Worm (Caenorhabditis elegans) whole organism, late embryonic: ENCODE measurements around the gene W03G11.3.

Experiments
- C08G9.2 ChIP-seq: sonication (generic microtip); optimal IDR thresholded peaks from 2 replicates; lab custom pipeline; 2016; ENCODE audit warnings: mild to moderate bottlenecking, missing genetic modification characterization, moderate library complexity, missing compliant biosample characterization
- F13H6.1 ChIP-seq: sonication (generic microtip); optimal IDR thresholded peaks from 2 replicates; lab custom pipeline; 2016; ENCODE audit warnings: missing genetic modification characterization, missing compliant biosample characterization
- K02D7.2 ChIP-seq: sonication (generic microtip); optimal IDR thresholded peaks from 2 replicates; lab custom pipeline; 2017; ENCODE audit warnings: mild to moderate bottlenecking, missing genetic modification characterization, missing compliant biosample characterization
- K09A11.1 ChIP-seq: sonication (generic microtip); optimal IDR thresholded peaks from 2 replicates; lab custom pipeline; 2017; ENCODE audit warnings: antibody characterized with exemption, mild to moderate bottlenecking, missing genetic modification characterization, missing compliant biosample characterization; ENCODE audit not compliant: insufficient read depth
- T23F11.4 ChIP-seq: fragments of 200-800 bp; sonication (Bioruptor generic); optimal IDR thresholded peaks from 2 replicates; lab custom pipeline; 2018; ENCODE audit warnings: mild to moderate bottlenecking, missing genetic modification characterization, missing compliant biosample characterization
- Y22D7AL.16 ChIP-seq: sonication (generic microtip); optimal IDR thresholded peaks from 2 replicates; lab custom pipeline; 2016; ENCODE audit warnings: missing genetic modification characterization, missing compliant biosample characterization
- ama-1 ChIP-seq: fragments of 150-350 bp; optimal IDR thresholded peaks from 2 replicates; lab custom pipeline; 2014
- ceh-14 ChIP-seq: sonication (generic microtip); optimal IDR thresholded peaks from 2 replicates; lab custom pipeline; 2016; ENCODE audit warnings: missing genotype, missing genetic modification characterization, missing compliant biosample characterization
- ceh-18 ChIP-seq: sonication (generic microtip); optimal IDR thresholded peaks from 2 replicates; lab custom pipeline; 2016; ENCODE audit warnings: missing genetic modification characterization, missing compliant biosample characterization
- ceh-2 ChIP-seq: sonication (generic microtip); optimal IDR thresholded peaks from 2 replicates; lab custom pipeline; 2016; ENCODE audit warnings: missing genotype, missing genetic modification characterization, missing compliant biosample characterization
- ceh-31 ChIP-seq: sonication (generic microtip); optimal IDR thresholded peaks from 2 replicates; lab custom pipeline; 2016; ENCODE audit warnings: missing genetic modification characterization, missing compliant biosample characterization
- ceh-34 ChIP-seq: sonication (generic microtip); optimal IDR thresholded peaks from 2 replicates; lab custom pipeline; 2016; ENCODE audit warnings: mild to moderate bottlenecking, missing genetic modification characterization, missing compliant biosample characterization
- ceh-6 ChIP-seq: fragments of 200-800 bp; sonication (Bioruptor generic); optimal IDR thresholded peaks from 2 replicates; lab custom pipeline; 2018; ENCODE audit warnings: mild to moderate bottlenecking, missing genetic modification characterization, missing compliant biosample characterization
- ceh-9 ChIP-seq: sonication (generic microtip); optimal IDR thresholded peaks from 2 replicates; lab custom pipeline; 2016; ENCODE audit warnings: mild to moderate bottlenecking, missing genetic modification characterization, inconsistent platforms, missing compliant biosample characterization
- che-1 ChIP-seq: sonication (generic microtip); optimal IDR thresholded peaks from 2 replicates; lab custom pipeline; 2016; ENCODE audit warnings: mild to moderate bottlenecking, missing genetic modification characterization, missing compliant biosample characterization
- dmd-4 ChIP-seq: sonication (generic microtip); optimal IDR thresholded peaks from 2 replicates; lab custom pipeline; 2016; ENCODE audit warnings: borderline replicate concordance, missing genetic modification characterization, missing compliant biosample characterization
- elt-2 ChIP-seq: sonication (generic microtip); optimal IDR thresholded peaks from 2 replicates; lab custom pipeline; 2016; ENCODE audit warnings: missing genetic modification reagents, missing genetic modification characterization, missing compliant biosample characterization
- elt-4 ChIP-seq: sonication (generic microtip); optimal IDR thresholded peaks from 2 replicates; lab custom pipeline; 2016; ENCODE audit warnings: missing genetic modification characterization, missing compliant biosample characterization
- eyg-1 ChIP-seq: sonication (generic microtip); optimal IDR thresholded peaks from 2 replicates; lab custom pipeline; 2016; ENCODE audit warnings: missing genotype, missing genetic modification characterization, missing compliant biosample characterization
- fax-1 ChIP-seq: sonication (generic microtip); optimal IDR thresholded peaks from 2 replicates; lab custom pipeline; 2016; ENCODE audit warnings: missing genotype, missing genetic modification characterization, missing compliant biosample characterization
- fkh-10 ChIP-seq: fragments of 150-350 bp; optimal IDR thresholded peaks from 2 replicates; lab custom pipeline; 2014; ENCODE audit warnings: missing biosample characterization, missing genetic modification reagents, missing genetic modification characterization
- gmeb-2 ChIP-seq: sonication (generic microtip); optimal IDR thresholded peaks from 2 replicates; lab custom pipeline; 2016; ENCODE audit warnings: missing genetic modification characterization, inconsistent platforms, missing compliant biosample characterization
- hlh-30 ChIP-seq: sonication (generic microtip); optimal IDR thresholded peaks from 2 replicates; lab custom pipeline; 2017; ENCODE audit warnings: antibody characterized with exemption, missing genetic modification characterization, missing compliant biosample characterization; ENCODE audit not compliant: insufficient read depth
- hlh-8 ChIP-seq: sonication (generic microtip); optimal IDR thresholded peaks from 2 replicates; lab custom pipeline; 2016; ENCODE audit warnings: missing genotype, missing genetic modification characterization, missing compliant biosample characterization
- lin-11 ChIP-seq: fragments of 200-800 bp; sonication (Bioruptor generic); optimal IDR thresholded peaks from 2 replicates; lab custom pipeline; 2018; ENCODE audit warnings: mild to moderate bottlenecking, missing genetic modification characterization, missing compliant biosample characterization
- nfya-1 ChIP-seq: sonication (generic microtip); optimal IDR thresholded peaks from 2 replicates; lab custom pipeline; 2017; ENCODE audit warnings: missing genetic modification characterization, mild to moderate bottlenecking, missing compliant biosample characterization, antibody characterized with exemption, moderate library complexity
- pha-4 ChIP-seq: fragments of 150-350 bp; optimal IDR thresholded peaks from 2 replicates; lab custom pipeline; 2018; ENCODE audit warnings: missing biosample characterization, missing genetic modification reagents, missing genetic modification characterization
- pqm-1 ChIP-seq: sonication (generic microtip); optimal IDR thresholded peaks from 2 replicates; lab custom pipeline; 2016; ENCODE audit warnings: missing genetic modification characterization, missing compliant biosample characterization
- rnt-1 ChIP-seq: sonication (generic microtip); optimal IDR thresholded peaks from 2 replicates; lab custom pipeline; 2016; ENCODE audit warnings: missing genetic modification characterization, missing compliant biosample characterization
- sox-2 ChIP-seq: fragments of 200-800 bp; sonication (Bioruptor generic); IDR thresholded peaks from 2 replicates; pipeline ENCODE4 v1.3.6; 2022; ENCODE audit warnings: missing genetic modification reagents, missing genetic modification characterization, missing compliant biosample characterization
- tbx-2 ChIP-seq: sonication (generic microtip); optimal IDR thresholded peaks from 2 replicates; lab custom pipeline; 2016; ENCODE audit warnings: missing genetic modification characterization, missing compliant biosample characterization
- ttx-3 ChIP-seq: sonication (generic microtip); optimal IDR thresholded peaks from 2 replicates; lab custom pipeline; 2016; ENCODE audit warnings: missing genetic modification reagents, missing genetic modification characterization, missing compliant biosample characterization
- unc-3 ChIP-seq, 2 experiments: fragments of 200-800 bp in 1 of 2; sonication (Bioruptor generic) in 1 of 2; sonication (generic microtip) in 1 of 2; conservative IDR thresholded peaks in 1 of 2; optimal IDR thresholded peaks in 1 of 2; 2 replicates each; pipeline versions ENCODE4 v1.3.6 to Lab custom; 2016 to 2022; ENCODE audit warnings: missing compliant biosample characterization in 2 of 2, missing genetic modification characterization in 2 of 2, missing genetic modification reagents in 1 of 2
- unc-42 ChIP-seq: sonication (generic microtip); optimal IDR thresholded peaks from 2 replicates; lab custom pipeline; 2016; ENCODE audit warnings: missing genotype, missing genetic modification characterization, missing compliant biosample characterization
- ztf-16 ChIP-seq: sonication (generic microtip); optimal IDR thresholded peaks from 2 replicates; lab custom pipeline; 2017; ENCODE audit warnings: missing genetic modification characterization, missing compliant biosample characterization

W03G11.3 gene

DNA sequence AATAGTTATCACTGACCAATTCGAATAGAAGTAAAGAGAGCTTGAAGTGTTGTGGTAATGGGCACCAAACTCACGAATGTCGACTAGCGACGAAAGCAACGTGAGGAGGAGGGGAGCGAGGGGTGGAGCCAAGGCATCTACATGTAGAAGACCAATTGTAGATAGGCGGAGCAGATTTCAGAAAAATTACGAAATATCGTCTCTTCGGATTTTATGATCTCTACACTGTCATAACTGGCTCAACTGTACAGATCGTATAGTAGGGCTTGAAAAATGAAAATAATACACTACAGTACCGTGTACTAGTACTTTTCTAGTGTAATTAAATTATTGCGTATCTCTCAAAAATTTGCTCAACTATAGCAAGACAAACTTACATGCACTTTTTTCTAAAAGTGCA is 10.6 kb downstream of the W03G11.3 start, which contains the start of gene W03G11.4:
Gene W03G11.4 (minus strand): TSS at position 101 of the 400 bp plus-strand sequence.
- TF ChIP-seq pha-4, result no peak
- no peak for TF ChIP-seq lin-11 (tag; lab: Kevin White, UChicago)
- no peak for TF ChIP-seq ztf-16 (tag; lab: Kevin White, UChicago)
- no peak for TF ChIP-seq ama-1 (lab: Kevin White, UChicago)
- TF ChIP-seq rnt-1, result no peak
- no peak for TF ChIP-seq Y22D7AL.16 (tag; lab: Kevin White, UChicago)
- no peak for TF ChIP-seq hlh-30
- TF ChIP-seq elt-2, result no peak

- TF ChIP-seq dmd-4 (tag; lab: Kevin White, UChicago), result no peak
- no peak for TF ChIP-seq unc-3 (GFP tag; conservative IDR thresholded peaks at IDR 0.05; lab: Robert Waterston, UW)
- no peak for TF ChIP-seq unc-3 (tag; optimal IDR thresholded peaks at IDR 0.05; lab: Kevin White, UChicago)
- no peak for TF ChIP-seq ttx-3 (tag; lab: Kevin White, UChicago)
- no peak for TF ChIP-seq ceh-9 (tag; lab: Kevin White, UChicago)
- no peak for TF ChIP-seq tbx-2 (tag; lab: Kevin White, UChicago)
- no peak for TF ChIP-seq Y22D7AL.16 (tag; lab: Kevin White, UChicago)
- TF ChIP-seq fax-1 (tag; lab: Kevin White, UChicago), result no peak
- no peak for TF ChIP-seq che-1
- no peak for TF ChIP-seq elt-2
- TF ChIP-seq hlh-8, result no peak
- TF ChIP-seq eyg-1 (tag; lab: Kevin White, UChicago), result no peak
- TF ChIP-seq fkh-10 (GFP tag; lab: Kevin White, UChicago), result no peak
- no peak for TF ChIP-seq K09A11.1 (tag; lab: Kevin White, UChicago)
Measured at ce11 chrX:12092621-12093020, 11.0 kb downstream of the W03G11.3 start.

DNA sequence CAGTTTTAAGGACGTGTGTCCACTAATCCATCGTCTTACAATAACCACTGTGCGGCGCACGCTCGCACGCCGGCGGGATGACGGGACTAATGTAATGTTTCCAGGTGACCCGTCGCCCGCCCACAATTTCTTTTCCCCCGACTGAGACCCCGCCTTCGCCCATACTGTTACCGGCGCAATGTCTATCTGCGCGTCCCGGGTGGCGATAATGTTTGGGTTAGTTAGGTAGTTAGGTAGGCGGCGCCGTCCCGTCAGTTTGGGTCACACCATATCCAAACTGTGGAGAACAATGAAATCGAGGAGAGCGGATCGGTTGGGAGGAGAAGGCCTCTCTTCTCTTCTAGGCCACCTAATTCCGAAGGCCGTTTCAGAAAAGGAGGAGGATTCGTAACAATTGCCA is 17.3 kb downstream of the W03G11.3 start:
- no peak for TF ChIP-seq ceh-2
- peak; percentile 61 for TF ChIP-seq ceh-31 (tag; lab: Kevin White, UChicago)
- no peak for TF ChIP-seq sox-2 (GFP tag; lab: Robert Waterston, UW)
- TF ChIP-seq fax-1 (tag; lab: Kevin White, UChicago), result no peak
- peak; percentile 4 for TF ChIP-seq ceh-34 (tag; lab: Kevin White, UChicago)
- no peak for TF ChIP-seq ceh-18
- peak; percentile 78 for TF ChIP-seq elt-4
- no peak for TF ChIP-seq T23F11.4 (GFP tag; lab: Kevin White, UChicago)
- no peak for TF ChIP-seq che-1
- TF ChIP-seq C08G9.2 (tag; lab: Kevin White, UChicago), result peak; percentile 19
- TF ChIP-seq ceh-6 (GFP tag; lab: Kevin White, UChicago), result peak; percentile 4
- TF ChIP-seq gmeb-2 (tag; lab: Kevin White, UChicago), result no peak
- TF ChIP-seq nfya-1 (tag; lab: Kevin White, UChicago), result peak; percentile 15
- no peak for TF ChIP-seq unc-3 (GFP tag; conservative IDR thresholded peaks at IDR 0.05; lab: Robert Waterston, UW)
- TF ChIP-seq unc-3 (tag; optimal IDR thresholded peaks at IDR 0.05; lab: Kevin White, UChicago), result no peak

DNA sequence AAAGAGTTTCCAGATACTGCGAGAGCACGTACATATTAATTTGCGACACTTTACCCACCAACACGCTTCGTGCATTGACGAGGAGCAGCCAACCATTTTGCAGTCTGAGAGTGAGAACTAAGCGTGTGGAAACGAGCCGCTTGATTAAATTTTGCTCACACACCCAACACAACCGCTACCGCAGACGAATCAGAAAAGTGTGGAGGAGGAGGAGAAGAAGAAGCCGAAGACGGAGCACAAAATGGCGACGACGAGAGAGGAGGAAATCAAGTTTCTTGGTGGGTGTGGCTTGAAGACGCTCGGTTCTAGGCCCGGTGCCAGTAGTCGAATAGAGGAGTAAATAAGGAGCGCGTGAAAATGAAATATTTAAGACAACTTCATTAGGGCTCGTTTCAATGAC is 20.8 kb downstream of the W03G11.3 start:
- peak; percentile 50 for TF ChIP-seq nfya-1 (tag; lab: Kevin White, UChicago)
- peak; percentile 99 for TF ChIP-seq unc-42
- TF ChIP-seq ceh-31 (tag; lab: Kevin White, UChicago), result peak; percentile 40
- peak; percentile 23 for TF ChIP-seq elt-4
- no peak for TF ChIP-seq F13H6.1 (tag; lab: Kevin White, UChicago)
- peak; percentile 86 for TF ChIP-seq ceh-14 (tag; lab: Kevin White, UChicago)
- no peak for TF ChIP-seq pqm-1 (tag; lab: Kevin White, UChicago)
- TF ChIP-seq ztf-16 (tag; lab: Kevin White, UChicago), result no peak

DNA sequence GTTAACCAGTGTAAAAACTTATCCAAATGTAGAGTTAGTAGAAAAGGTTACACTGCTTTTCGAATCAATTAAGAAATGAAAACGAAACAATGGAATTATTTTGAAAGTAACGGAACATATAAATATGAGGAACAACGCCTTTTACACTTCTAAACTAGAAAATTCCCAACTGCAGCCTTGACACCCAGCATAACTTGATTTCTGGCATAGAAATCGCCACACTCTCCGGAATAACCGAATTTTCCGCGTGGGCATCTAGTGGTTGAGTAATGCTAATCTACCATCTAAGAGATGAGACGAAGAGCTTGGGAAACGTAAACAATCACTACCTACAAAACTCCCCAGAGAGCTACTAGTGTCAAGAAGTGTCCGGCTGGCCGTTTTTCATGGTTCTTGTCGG is 22.4 kb downstream of the W03G11.3 start:
- TF ChIP-seq K02D7.2 (tag; lab: Kevin White, UChicago) (no peak), unc-42 (peak; percentile 66)
